Fruit fly (Drosophila melanogaster) whole organism, pupa: ENCODE data around the gene CG31548.

Source experiments
- CG10348 ChIP-seq: fragments of 200-800 bp; sonication (Bioruptor generic); IDR thresholded peaks from 2 replicates; pipeline ENCODE4 v1.3.6; 2022; ENCODE audit warnings: missing biosample characterization, missing genetic modification characterization
- CG12605 ChIP-seq: fragments of 200-800 bp; sonication (Bioruptor generic); IDR thresholded peaks from 2 replicates; pipeline ENCODE4 v1.3.6; 2022; ENCODE audit warnings: missing biosample characterization, missing genetic modification characterization
- CG13204 ChIP-seq: fragments of 200-800 bp; sonication (Bioruptor generic); optimal IDR thresholded peaks from 2 replicates; lab custom pipeline; 2018; ENCODE audit warnings: missing biosample characterization, mild to moderate bottlenecking, missing genetic modification characterization, moderate library complexity
- CG14655 ChIP-seq: fragments of 200-800 bp; sonication (Bioruptor generic); optimal IDR thresholded peaks from 3 replicates; lab custom pipeline; 2017; ENCODE audit warnings: mild to moderate bottlenecking, missing biosample characterization, missing genetic modification reagents, missing genetic modification characterization
- CG15710 ChIP-seq: fragments of 200-800 bp; sonication (Bioruptor generic); optimal IDR thresholded peaks from 2 replicates; lab custom pipeline; 2018; ENCODE audit warnings: missing biosample characterization, mild to moderate bottlenecking, missing genetic modification characterization, moderate library complexity
- CG17806 ChIP-seq: fragments of 200-800 bp; sonication (Bioruptor generic); optimal IDR thresholded peaks from 2 replicates; lab custom pipeline; 2018; ENCODE audit warnings: missing biosample characterization, mild to moderate bottlenecking, missing genetic modification characterization, moderate library complexity
- CG32121 ChIP-seq: fragments of 200-800 bp; sonication (Bioruptor generic); IDR thresholded peaks from 2 replicates; pipeline ENCODE4 v1.3.6; 2022; ENCODE audit warnings: missing biosample characterization, missing genetic modification characterization
- CG34367 ChIP-seq: fragments of 200-800 bp; sonication (Bioruptor generic); optimal IDR thresholded peaks from 2 replicates; lab custom pipeline; 2018; ENCODE audit warnings: missing biosample characterization, mild to moderate bottlenecking, missing genetic modification characterization
- CG4496 ChIP-seq: fragments of 200-800 bp; sonication (Bioruptor generic); IDR thresholded peaks from 3 replicates; pipeline ENCODE4 v1.3.6; 2022; ENCODE audit warnings: missing biosample characterization, missing genetic modification characterization
- CG8159 ChIP-seq: fragments of 200-800 bp; sonication (Bioruptor generic); optimal IDR thresholded peaks from 3 replicates; lab custom pipeline; 2018; ENCODE audit warnings: missing biosample characterization, mild to moderate bottlenecking, missing genetic modification characterization, moderate library complexity
- CG8301 ChIP-seq: fragments of 200-800 bp; sonication (Bioruptor generic); optimal IDR thresholded peaks from 2 replicates; lab custom pipeline; 2018; ENCODE audit warnings: missing biosample characterization, mild to moderate bottlenecking, missing genetic modification characterization
- CG9948 ChIP-seq: fragments of 200-800 bp; sonication (Bioruptor generic); optimal IDR thresholded peaks from 2 replicates; lab custom pipeline; 2018; ENCODE audit warnings: missing biosample characterization, mild to moderate bottlenecking, missing genetic modification characterization, moderate library complexity
- D1 ChIP-seq: fragments of 200-800 bp; sonication (Bioruptor generic); optimal IDR thresholded peaks from 2 replicates; lab custom pipeline; 2018; ENCODE audit warnings: missing biosample characterization, mild to moderate bottlenecking, missing genetic modification characterization, moderate library complexity
- EcR ChIP-seq: fragments of 200-800 bp; sonication (Bioruptor generic); optimal IDR thresholded peaks from 3 replicates; lab custom pipeline; 2019; ENCODE audit warnings: missing biosample characterization, missing genetic modification characterization, mild to moderate bottlenecking, moderate library complexity, missing genetic modification reagents
- Ets98B ChIP-seq: fragments of 200-800 bp; sonication (Bioruptor generic); IDR thresholded peaks from 2 replicates; pipeline ENCODE4 v1.3.6; 2022; ENCODE audit warnings: missing biosample characterization, missing genetic modification characterization
- Pif1A ChIP-seq: fragments of 200-800 bp; sonication (Bioruptor generic); optimal IDR thresholded peaks from 3 replicates; lab custom pipeline; 2016; ENCODE audit warnings: missing biosample characterization, missing genetic modification characterization
- Pif1B ChIP-seq: fragments of 200-800 bp; sonication (Bioruptor generic); optimal IDR thresholded peaks from 3 replicates; lab custom pipeline; 2016; ENCODE audit warnings: missing biosample characterization, missing genetic modification characterization
- Snoo ChIP-seq: fragments of 200-800 bp; sonication (Bioruptor generic); optimal IDR thresholded peaks from 3 replicates; lab custom pipeline; 2017; ENCODE audit warnings: missing biosample characterization, mild to moderate bottlenecking, missing genetic modification characterization, inconsistent platforms
- fd96Ca ChIP-seq: fragments of 200-800 bp; sonication (Bioruptor generic); IDR thresholded peaks from 3 replicates; pipeline ENCODE4 v1.3.6; 2022; ENCODE audit warnings: missing biosample characterization, missing genetic modification characterization
- gl ChIP-seq: fragments of 200-800 bp; sonication (Bioruptor generic); optimal IDR thresholded peaks from 2 replicates; lab custom pipeline; 2018; ENCODE audit warnings: missing biosample characterization, mild to moderate bottlenecking, missing genetic modification characterization
- rn ChIP-seq: fragments of 200-800 bp; sonication (Bioruptor generic); IDR thresholded peaks from 2 replicates; pipeline ENCODE4 v1.3.6; 2022; ENCODE audit warnings: missing biosample characterization, missing genetic modification characterization

CG31548 gene

DNA sequence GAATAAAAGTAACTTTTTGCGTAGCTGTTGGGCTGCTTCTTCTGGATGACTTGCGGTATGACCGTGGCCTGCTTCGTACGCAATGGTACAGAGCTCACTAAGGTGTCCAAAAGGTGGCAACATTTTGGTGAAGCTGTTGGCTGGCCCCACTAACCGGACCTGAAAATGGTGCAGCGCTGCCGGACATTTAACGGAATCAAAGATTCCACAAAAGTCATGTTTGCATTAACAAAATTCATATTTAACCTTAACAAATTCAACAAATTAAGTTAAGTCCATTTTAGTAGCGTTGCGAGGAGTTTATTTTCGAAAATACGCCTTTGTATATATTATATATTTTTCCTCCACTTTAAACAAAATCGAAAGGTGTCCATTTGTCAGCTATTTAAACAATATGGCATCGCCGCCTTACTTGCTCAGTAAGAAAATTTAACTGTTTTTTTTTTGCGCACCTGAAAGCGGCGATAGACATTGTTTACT, 35.6 kb downstream of the CG31548 start, which contains the start of the genes kra and SecS:
kra (minus strand) TSS at position 93 of the 480 bp plus-strand sequence.
SecS (plus strand) TSS at position 390 of the 480 bp plus-strand sequence.
- TF ChIP-seq CG8301 (peak; percentile 11), CG9948 (tag; lab: Kevin White, UChicago) (peak; percentile 40), CG34367 (tag; lab: Kevin White, UChicago) (peak; percentile 11), CG15710 (tag; lab: Kevin White, UChicago) (peak; percentile 38), CG17806 (tag; lab: Kevin White, UChicago) (peak; percentile 29), EcR (GFP tag; lab: Kevin White, UChicago) (no peak), CG32121 (no peak), gl (tag; lab: Kevin White, UChicago) (no peak), Snoo (tag; lab: Kevin White, UChicago) (peak; percentile 35), CG8159 (tag; lab: Kevin White, UChicago) (peak; percentile 32), D1 (tag; lab: Kevin White, UChicago) (no peak), CG4496 (GFP tag; lab: Robert Waterston, UW) (no peak)

DNA sequence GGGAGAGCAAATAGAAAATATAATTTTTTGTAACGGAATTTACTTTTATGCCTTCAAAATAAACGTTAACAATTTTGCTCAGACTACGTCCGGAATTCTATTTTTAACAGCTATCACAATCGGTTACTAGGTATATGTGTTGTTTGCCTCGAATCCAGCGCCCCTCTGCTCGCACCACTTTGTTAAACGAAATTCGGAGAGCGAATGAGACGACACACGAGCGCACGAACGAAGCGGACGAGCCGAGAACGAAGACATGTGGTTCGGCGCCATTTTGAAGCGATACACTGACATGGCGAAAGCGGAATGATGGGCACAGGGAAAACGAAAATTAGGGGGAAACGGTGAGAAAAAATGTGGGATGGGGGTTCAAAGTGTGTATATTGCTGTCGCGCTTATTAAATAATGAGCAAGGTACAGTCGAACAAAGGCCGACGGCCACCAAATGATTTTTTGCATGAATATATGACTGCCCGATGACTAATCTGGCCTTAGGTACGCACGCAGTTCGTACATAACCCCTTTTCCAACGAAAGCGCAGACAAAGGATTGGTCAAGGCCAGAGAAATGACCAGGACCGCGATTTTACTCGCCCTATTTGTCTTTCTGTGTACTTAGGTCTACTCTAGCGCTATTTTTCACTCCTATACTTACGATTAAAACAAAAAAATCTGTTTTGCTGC, 36.1 kb downstream of the CG31548 start:
- TF ChIP-seq Snoo (tag; lab: Kevin White, UChicago) (no peak), Ets98B (GFP tag; lab: Robert Waterston, UW) (no peak), D1 (tag; lab: Kevin White, UChicago) (no peak), CG34367 (tag; lab: Kevin White, UChicago) (peak; percentile 9), Pif1A (no peak), EcR (GFP tag; lab: Kevin White, UChicago) (peak; percentile 54), CG12605 (GFP tag; lab: Robert Waterston, UW) (no peak)

DNA sequence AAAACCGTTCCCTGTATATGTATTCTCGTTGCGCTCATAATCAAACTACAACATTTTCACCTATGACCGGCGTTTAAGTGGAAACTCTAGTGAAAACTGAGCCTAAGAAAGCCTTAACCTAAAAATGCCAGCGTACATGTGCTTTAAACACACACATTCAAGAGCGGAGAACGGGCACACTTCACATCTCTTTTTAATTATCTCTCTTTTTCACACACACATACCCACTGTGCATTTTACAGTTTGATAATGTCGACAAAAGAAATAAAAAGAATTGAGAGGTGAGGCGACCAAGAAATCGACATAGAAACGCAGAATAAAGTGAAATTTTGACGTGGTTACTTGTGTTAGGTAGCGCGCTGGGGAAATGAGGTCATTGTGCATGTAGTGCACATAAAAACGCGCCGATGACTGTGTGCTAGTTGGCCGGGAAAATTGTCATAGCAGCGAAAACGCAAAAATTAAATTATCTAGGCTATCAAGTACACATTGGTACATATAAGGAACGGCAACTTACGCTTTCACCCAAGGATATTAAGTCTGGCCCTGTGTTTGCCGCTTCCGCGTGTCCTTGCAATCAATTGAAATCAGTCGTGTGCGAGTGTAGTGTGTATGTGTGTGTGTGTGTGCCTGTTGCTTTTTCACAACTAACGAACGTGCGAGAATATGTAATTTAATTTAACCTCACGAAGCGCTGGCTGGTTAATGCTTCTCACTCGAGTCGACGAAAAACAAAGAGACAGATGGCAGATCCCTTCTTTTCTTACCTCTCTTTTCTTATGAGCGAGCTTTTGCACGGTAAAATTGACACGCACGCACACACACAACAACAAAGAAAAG, 36.9 kb downstream of the CG31548 start:
- no peak for TF ChIP-seq CG8159 (tag; lab: Kevin White, UChicago)
- no peak for TF ChIP-seq CG15710 (tag; lab: Kevin White, UChicago)
- TF ChIP-seq CG4496 (GFP tag; lab: Robert Waterston, UW), result no peak
- no peak for TF ChIP-seq CG13204 (GFP tag; lab: Kevin White, UChicago)
- no peak for TF ChIP-seq CG10348
- TF ChIP-seq rn, result no peak
- TF ChIP-seq fd96Ca (GFP tag; lab: Robert Waterston, UW), result no peak
- no peak for TF ChIP-seq CG8301
- no peak for TF ChIP-seq CG17806 (tag; lab: Kevin White, UChicago)
- no peak for TF ChIP-seq D1 (tag; lab: Kevin White, UChicago)
- no peak for TF ChIP-seq Ets98B (GFP tag; lab: Robert Waterston, UW)
- no peak for TF ChIP-seq CG14655 (GFP tag; lab: Kevin White, UChicago)
- TF ChIP-seq Pif1B, result no peak
- TF ChIP-seq CG9948 (tag; lab: Kevin White, UChicago), result no peak
- no peak for TF ChIP-seq Pif1A
- no peak for TF ChIP-seq Snoo (tag; lab: Kevin White, UChicago)
- TF ChIP-seq CG34367 (tag; lab: Kevin White, UChicago), result no peak

DNA sequence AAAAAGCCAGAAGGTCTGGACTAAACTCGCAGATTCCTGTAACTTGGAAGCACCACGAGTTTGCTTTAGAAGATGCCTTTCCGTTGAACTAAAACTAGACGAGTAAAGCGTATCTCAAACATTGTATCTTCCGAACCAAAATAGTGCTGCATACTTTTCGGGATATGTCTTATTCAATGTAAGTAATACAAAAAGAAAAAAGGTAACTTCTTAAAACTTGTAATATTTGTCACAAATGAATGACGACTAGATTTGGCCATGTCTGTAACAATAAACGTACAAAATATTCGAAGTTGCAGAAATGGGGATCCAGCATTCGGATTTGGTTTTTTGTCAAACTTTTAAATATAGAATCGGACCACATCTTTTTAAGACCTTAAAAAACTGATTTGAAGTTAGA, 41.8 kb downstream of the CG31548 start:
- TF ChIP-seq CG12605 (GFP tag; lab: Robert Waterston, UW) (0 out of 2 replicates have a peak, but pooled peaks have one; percentile 20), Ets98B (GFP tag; lab: Robert Waterston, UW) (no peak; the same call in 1 of the 2 replicates), gl (tag; lab: Kevin White, UChicago) (no peak), CG8159 (tag; lab: Kevin White, UChicago) (no peak), CG32121 (no peak), fd96Ca (GFP tag; lab: Robert Waterston, UW) (no peak)

DNA sequence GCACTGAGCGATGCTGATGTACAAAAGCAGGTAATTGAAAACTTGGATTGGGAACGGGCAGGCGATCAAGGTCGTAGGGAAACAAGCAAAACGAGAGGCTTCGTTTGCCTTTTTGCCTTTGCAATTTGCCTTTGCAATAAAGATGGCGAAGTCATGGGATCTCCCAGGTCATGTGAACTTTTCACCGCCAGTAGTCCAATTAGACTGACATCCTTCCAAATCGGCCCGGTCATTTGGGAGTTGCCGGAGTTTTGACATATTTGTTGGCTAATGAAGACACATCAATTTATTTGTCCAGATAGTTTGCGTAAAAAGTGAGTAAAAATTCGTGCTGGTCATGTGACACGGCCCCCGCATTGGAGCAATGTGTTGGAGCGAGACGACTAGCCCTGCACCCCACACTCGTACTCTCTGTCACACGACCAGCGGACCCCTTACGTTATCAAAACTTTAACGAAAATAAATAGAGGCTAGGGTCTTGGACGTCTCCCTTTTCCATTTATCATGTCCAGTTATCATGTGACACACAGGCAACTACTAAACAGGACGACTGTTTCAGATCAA, 44.6 kb downstream of the CG31548 start:
- TF ChIP-seq fd96Ca (GFP tag; lab: Robert Waterston, UW), result no peak
- TF ChIP-seq EcR (GFP tag; lab: Kevin White, UChicago), result peak; percentile 30
- TF ChIP-seq Ets98B (GFP tag; lab: Robert Waterston, UW), result no peak
- no peak for TF ChIP-seq CG32121
- 0 out of 3 replicates have a peak, but pooled peaks have one; percentile 34 for TF ChIP-seq CG4496 (GFP tag; lab: Robert Waterston, UW)
- no peak for TF ChIP-seq rn
- no peak for TF ChIP-seq CG14655 (GFP tag; lab: Kevin White, UChicago)

DNA sequence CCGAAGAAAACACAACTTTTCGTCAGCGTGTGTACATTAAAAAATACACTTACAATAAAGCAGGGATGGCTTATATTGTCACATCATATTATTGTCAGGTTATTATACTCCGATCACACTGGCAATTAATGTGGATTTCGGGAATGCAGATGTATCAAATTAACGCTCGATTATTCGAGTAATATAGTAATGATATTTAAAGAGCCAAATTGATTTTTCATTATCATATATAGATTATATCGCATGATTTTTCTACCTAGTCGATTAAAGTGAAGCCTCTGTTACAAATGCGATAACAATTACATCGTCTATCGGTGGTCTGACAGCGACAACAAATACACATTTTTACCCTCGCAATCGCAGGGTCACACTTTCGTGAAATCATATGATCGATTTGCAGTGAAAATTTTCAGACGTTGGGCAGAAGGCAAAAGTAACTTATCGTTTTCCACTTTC, 45.2 kb downstream of the CG31548 start, which contains the start of the genes noi and Vha26:
noi (minus strand) TSS at position 62 of the 456 bp plus-strand sequence.
Vha26 (plus strand) TSS at position 366 of the 456 bp plus-strand sequence.
- no peak for TF ChIP-seq Ets98B (GFP tag; lab: Robert Waterston, UW)
- TF ChIP-seq CG15710 (tag; lab: Kevin White, UChicago), result peak; percentile 15
- TF ChIP-seq, all 21 proteins: peak for 1
